Fruit fly (Drosophila melanogaster) whole organism, embryonic: Measurements from ENCODE around the gene BomBc3.

Experiments
- Asciz ChIP-seq: fragments of 200-800 bp; sonication (Bioruptor generic); optimal IDR thresholded peaks from 2 replicates; lab custom pipeline; 2017; ENCODE audit warnings: missing biosample characterization, mild to moderate bottlenecking, missing genetic modification characterization, missing genetic modification reagents
- BEAF-32 ChIP-seq: fragments of 200-800 bp; sonication (Bioruptor generic); optimal IDR thresholded peaks from 3 replicates; lab custom pipeline; 2017; ENCODE audit warnings: missing biosample characterization, missing genetic modification characterization, mild to moderate bottlenecking, moderate library complexity, missing genetic modification reagents
- CG10462 ChIP-seq: fragments of 200-800 bp; sonication (Bioruptor generic); optimal IDR thresholded peaks from 2 replicates; lab custom pipeline; 2016; ENCODE audit warnings: missing biosample characterization, missing genetic modification characterization
- CG11456 ChIP-seq: fragments of 200-800 bp; sonication (Bioruptor generic); IDR thresholded peaks from 3 replicates; pipeline ENCODE4 v1.3.6; 2022; ENCODE audit warnings: missing biosample characterization, missing genetic modification characterization
- CG11695 ChIP-seq: fragments of 200-800 bp; sonication (Bioruptor generic); IDR thresholded peaks from 3 replicates; pipeline ENCODE4 v1.3.6; 2022; ENCODE audit warnings: missing biosample characterization, missing genetic modification characterization
- CG14710 ChIP-seq: fragments of 200-800 bp; sonication (Bioruptor generic); optimal IDR thresholded peaks from 3 replicates; lab custom pipeline; 2019; ENCODE audit warnings: missing biosample characterization, mild to moderate bottlenecking, missing genetic modification characterization, moderate library complexity
- CG15479 ChIP-seq: fragments of 200-800 bp; sonication (Bioruptor generic); optimal IDR thresholded peaks from 3 replicates; lab custom pipeline; 2019; ENCODE audit warnings: missing biosample characterization, mild to moderate bottlenecking, missing genetic modification characterization, moderate library complexity
- CG15696 ChIP-seq: fragments of 200-800 bp; sonication (Bioruptor generic); optimal IDR thresholded peaks from 2 replicates; lab custom pipeline; 2019; ENCODE audit warnings: missing biosample characterization, mild to moderate bottlenecking, missing genetic modification characterization, moderate library complexity
- CG16813 ChIP-seq: fragments of 200-800 bp; sonication (Bioruptor generic); IDR thresholded peaks from 3 replicates; pipeline ENCODE4 v1.3.6; 2022; ENCODE audit warnings: missing biosample characterization, missing genetic modification characterization; ENCODE audit not compliant: partially characterized antibody
- CG16815 ChIP-seq: fragments of 200-800 bp; sonication (Bioruptor generic); optimal IDR thresholded peaks from 3 replicates; lab custom pipeline; 2017; ENCODE audit warnings: missing biosample characterization, mild to moderate bottlenecking, missing genetic modification characterization
- CG17912 ChIP-seq: fragments of 200-800 bp; sonication (Bioruptor generic); optimal IDR thresholded peaks from 2 replicates; lab custom pipeline; 2018; ENCODE audit warnings: missing biosample characterization, mild to moderate bottlenecking, missing genetic modification characterization
- CG2199 ChIP-seq: fragments of 200-800 bp; sonication (Bioruptor generic); IDR thresholded peaks from 3 replicates; pipeline ENCODE4 v1.3.6; 2022; ENCODE audit warnings: missing biosample characterization, missing genetic modification characterization
- CG31388 ChIP-seq: fragments of 200-800 bp; sonication (Bioruptor generic); optimal IDR thresholded peaks from 2 replicates; lab custom pipeline; 2016; ENCODE audit warnings: missing biosample characterization, missing genetic modification characterization
- CG31441 ChIP-seq: fragments of 200-800 bp; sonication (Bioruptor generic); IDR thresholded peaks from 2 replicates; pipeline ENCODE4 v1.3.6; 2022; ENCODE audit warnings: missing biosample characterization, missing genetic modification characterization
- CG3163 ChIP-seq: fragments of 200-800 bp; sonication (Bioruptor generic); optimal IDR thresholded peaks from 3 replicates; lab custom pipeline; 2016; ENCODE audit warnings: missing biosample characterization, missing genetic modification characterization
- CG33557 ChIP-seq: fragments of 200-800 bp; sonication (Bioruptor generic); optimal IDR thresholded peaks from 2 replicates; lab custom pipeline; 2019; ENCODE audit warnings: missing biosample characterization, mild to moderate bottlenecking, missing genetic modification characterization, moderate library complexity
- CG3726 ChIP-seq: fragments of 200-800 bp; sonication (Bioruptor generic); IDR thresholded peaks from 3 replicates; pipeline ENCODE4, ENCODE4 v1.3.6; 2022; ENCODE audit warnings: missing biosample characterization, missing genetic modification characterization
- CG3995 ChIP-seq: fragments of 200-800 bp; sonication (Bioruptor generic); optimal IDR thresholded peaks from 3 replicates; lab custom pipeline; 2016; ENCODE audit warnings: missing biosample characterization, missing genetic modification characterization
- CG4820 ChIP-seq: fragments of 200-800 bp; sonication (Bioruptor generic); optimal IDR thresholded peaks from 3 replicates; lab custom pipeline; 2016; ENCODE audit warnings: missing biosample characterization, missing genetic modification characterization
- CG6689 ChIP-seq: fragments of 200-800 bp; sonication (Bioruptor generic); IDR thresholded peaks from 2 replicates; pipeline ENCODE4 v1.3.6; 2022; ENCODE audit warnings: missing biosample characterization, missing genetic modification characterization
- CG8290 ChIP-seq, 3 experiments: fragments of 200-800 bp; sonication (Bioruptor generic); optimal IDR thresholded peaks; 2 replicates each; lab custom pipeline; 2016 to 2019; ENCODE audit warnings: missing biosample characterization in 3 of 3, missing genetic modification characterization in 3 of 3, mild to moderate bottlenecking in 2 of 3, moderate library complexity in 1 of 3
- Dll ChIP-seq: fragments of 200-800 bp; sonication (Bioruptor generic); IDR thresholded peaks from 4 replicates; pipeline ENCODE4 v1.3.6; 2022; ENCODE audit warnings: missing biosample characterization, missing genetic modification characterization; ENCODE audit not compliant: partially characterized antibody
- Drgx ChIP-seq: fragments of 200-800 bp; sonication (Bioruptor generic); IDR thresholded peaks from 2 replicates; pipeline ENCODE4 v1.3.6; 2022; ENCODE audit warnings: missing biosample characterization, missing genetic modification characterization
- Ets65A ChIP-seq: fragments of 200-800 bp; sonication (Bioruptor generic); peaks from one replicate; lab custom pipeline; 2016; ENCODE audit warnings: missing biosample characterization, missing genetic modification characterization
- Gug ChIP-seq: fragments of 200-800 bp; sonication (Bioruptor generic); IDR thresholded peaks from 4 replicates; pipeline ENCODE4 v1.3.6; 2022; ENCODE audit warnings: missing biosample characterization, missing genetic modification characterization
- HLH4C ChIP-seq: fragments of 200-800 bp; sonication (Bioruptor generic); IDR thresholded peaks from 3 replicates; pipeline ENCODE4 v1.3.6; 2022; ENCODE audit warnings: missing biosample characterization, missing genetic modification characterization; ENCODE audit not compliant: partially characterized antibody
- Med ChIP-seq: fragments of 200-800 bp; sonication (Bioruptor generic); peaks from one replicate; lab custom pipeline; 2016; ENCODE audit warnings: missing biosample characterization, missing genetic modification characterization, mild to moderate bottlenecking, inconsistent platforms, moderate library complexity
- Mes4 ChIP-seq: fragments of 200-800 bp; sonication (Bioruptor generic); optimal IDR thresholded peaks from 2 replicates; lab custom pipeline; 2016; ENCODE audit warnings: missing biosample characterization, missing genetic modification characterization
- Rfx ChIP-seq: fragments of 200-800 bp; sonication (Bioruptor generic); IDR thresholded peaks from 2 replicates; pipeline ENCODE4 v1.3.6; 2022; ENCODE audit warnings: missing biosample characterization, missing genetic modification characterization
- Sry-δ ChIP-seq: fragments of 200-800 bp; sonication (Bioruptor generic); optimal IDR thresholded peaks from 2 replicates; lab custom pipeline; 2016; ENCODE audit warnings: missing biosample characterization, missing genetic modification characterization
- Trl ChIP-seq, 3 experiments: fragments of >200 bp in 2 of 3; fragments of 200-800 bp in 1 of 3; sonication (Bioruptor generic) in 1 of 3; optimal IDR thresholded peaks; 2 replicates in 1 of 3; 3 replicates in 2 of 3; lab custom pipeline; 2016 to 2017; ENCODE audit warnings: missing biosample characterization in 1 of 3, missing genetic modification characterization in 1 of 3
- ap ChIP-seq: fragments of 200-800 bp; sonication (Bioruptor generic); IDR thresholded peaks from 2 replicates; pipeline ENCODE4 v1.3.6; 2022; ENCODE audit warnings: missing biosample characterization, missing genetic modification characterization
- chm ChIP-seq: fragments of 200-800 bp; sonication (Bioruptor generic); IDR thresholded peaks from 2 replicates; pipeline ENCODE4 v1.3.6; 2022; ENCODE audit warnings: missing biosample characterization, missing genetic modification characterization
- ci ChIP-seq: fragments of 200-800 bp; sonication (Bioruptor generic); IDR thresholded peaks from 3 replicates; pipeline ENCODE4 v1.3.6; 2022; ENCODE audit warnings: missing biosample characterization, missing genetic modification characterization
- crol ChIP-seq: fragments of 200-800 bp; sonication (Bioruptor generic); IDR thresholded peaks from 2 replicates; pipeline ENCODE4 v1.3.6; 2022; ENCODE audit warnings: missing biosample characterization, missing genetic modification characterization
- dmrt99B ChIP-seq: fragments of 200-800 bp; sonication (Bioruptor generic); optimal IDR thresholded peaks from 2 replicates; lab custom pipeline; 2018; ENCODE audit warnings: missing biosample characterization, mild to moderate bottlenecking, missing genetic modification characterization, moderate library complexity
- exex ChIP-seq: fragments of 200-800 bp; sonication (Bioruptor generic); optimal IDR thresholded peaks from 4 replicates; lab custom pipeline; 2018; ENCODE audit warnings: missing biosample characterization, mild to moderate bottlenecking, missing genetic modification characterization, moderate library complexity
- grau ChIP-seq: fragments of 200-800 bp; optimal IDR thresholded peaks from 3 replicates; lab custom pipeline; 2019; ENCODE audit warnings: missing biosample characterization, mild to moderate bottlenecking, missing genetic modification characterization, moderate library complexity
- hb ChIP-seq: fragments of 200-800 bp; sonication (Bioruptor generic); IDR thresholded peaks from 3 replicates; pipeline ENCODE4 v1.3.6; 2022; ENCODE audit warnings: missing biosample characterization, missing genetic modification characterization; ENCODE audit not compliant: partially characterized antibody
- kay ChIP-seq: fragments of 200-800 bp; sonication (Bioruptor generic); optimal IDR thresholded peaks from 2 replicates; lab custom pipeline; 2016; ENCODE audit warnings: missing biosample characterization, missing genetic modification characterization
- ken ChIP-seq: fragments of 200-800 bp; sonication (Bioruptor generic); IDR thresholded peaks from 3 replicates; pipeline ENCODE4 v1.3.6; 2022; ENCODE audit warnings: missing biosample characterization, missing genetic modification characterization
- lbe ChIP-seq: fragments of 200-800 bp; sonication (Bioruptor generic); optimal IDR thresholded peaks from 2 replicates; lab custom pipeline; 2016; ENCODE audit warnings: missing biosample characterization, mild to moderate bottlenecking, missing genetic modification characterization
- nom ChIP-seq: fragments of 200-800 bp; sonication (Bioruptor generic); optimal IDR thresholded peaks from 2 replicates; lab custom pipeline; 2017; ENCODE audit warnings: missing biosample characterization, missing genetic modification characterization, mild to moderate bottlenecking, moderate library complexity, missing genetic modification reagents
- pho ChIP-seq: fragments of 200-800 bp; sonication (Bioruptor generic); optimal IDR thresholded peaks from 2 replicates; lab custom pipeline; 2016; ENCODE audit warnings: missing biosample characterization, missing genetic modification characterization
- pros ChIP-seq: fragments of 200-800 bp; sonication (Bioruptor generic); optimal IDR thresholded peaks from 3 replicates; lab custom pipeline; 2019; ENCODE audit warnings: missing biosample characterization, mild to moderate bottlenecking, missing genetic modification characterization, moderate library complexity
- psq ChIP-seq: fragments of 200-800 bp; sonication (Bioruptor generic); optimal IDR thresholded peaks from 2 replicates; lab custom pipeline; 2017; ENCODE audit warnings: missing biosample characterization, missing genetic modification characterization
- ssp ChIP-seq: fragments of 200-800 bp; sonication (Bioruptor generic); IDR thresholded peaks from 2 replicates; pipeline ENCODE4 v1.3.6; 2022; ENCODE audit warnings: missing biosample characterization, missing genetic modification characterization
- stwl ChIP-seq: fragments of 200-800 bp; sonication (Bioruptor generic); optimal IDR thresholded peaks from 3 replicates; lab custom pipeline; 2018; ENCODE audit warnings: missing biosample characterization, mild to moderate bottlenecking, missing genetic modification characterization, moderate library complexity
- usp ChIP-seq: fragments of >200 bp; optimal IDR thresholded peaks from 2 replicates; lab custom pipeline; 2017; ENCODE audit warnings: missing biosample characterization, missing genetic modification characterization

The BomBc3 gene

dm6 chr3R:22043748-22044402 lies 43.0 kb upstream of the BomBc3 start:
- TF ChIP-seq usp = no peak
- peak; percentile 82 for TF ChIP-seq grau (tag; lab: Kevin White, UChicago)
- TF ChIP-seq Mes4 = no peak
- TF ChIP-seq CG11456 (GFP tag; lab: Robert Waterston, UW) = no peak
- 0 out of 4 replicates have a peak, but pooled peaks have one; percentile 17 for TF ChIP-seq Dll
- TF ChIP-seq Trl (optimal IDR thresholded peaks at IDR 0.05; lab: Kevin White, UChicago) = peak; percentile 4 to 67
- peak; percentile 34 for TF ChIP-seq Trl (GFP tag; optimal IDR thresholded peaks at IDR 0.05; lab: Kevin White, UChicago)
- TF ChIP-seq CG11695 (GFP tag; lab: Robert Waterston, UW) = no peak
- no peak for TF ChIP-seq hb
- peak; percentile 67 for TF ChIP-seq Ets65A (GFP tag; lab: Kevin White, UChicago)
- no peak for TF ChIP-seq Drgx (GFP tag; lab: Robert Waterston, UW)
- no peak for TF ChIP-seq Rfx
- TF ChIP-seq Gug (GFP tag; lab: Robert Waterston, UW) = no peak
- TF ChIP-seq Asciz (GFP tag; lab: Kevin White, UChicago) = no peak
- TF ChIP-seq CG16813 (GFP tag; lab: Robert Waterston, UW) = no peak
- no peak for TF ChIP-seq CG15696 (tag; lab: Kevin White, UChicago)
- TF ChIP-seq Sry-δ (GFP tag; lab: Kevin White, UChicago) = no peak
- TF ChIP-seq psq (GFP tag; lab: Kevin White, UChicago) = peak; percentile 52
- TF ChIP-seq CG3726 (GFP tag; lab: Robert Waterston, UW) = no peak
- no peak for TF ChIP-seq HLH4C (GFP tag; lab: Robert Waterston, UW)
- peak; percentile 5 for TF ChIP-seq stwl (tag; lab: Kevin White, UChicago)
- no peak for TF ChIP-seq CG15479 (GFP tag; lab: Kevin White, UChicago)
- TF ChIP-seq kay (GFP tag; lab: Kevin White, UChicago) = no peak
- no peak for TF ChIP-seq pho (GFP tag; lab: Kevin White, UChicago)
- TF ChIP-seq CG4820 (GFP tag; lab: Kevin White, UChicago) = no peak
- no peak for TF ChIP-seq exex (tag; lab: Kevin White, UChicago)
- peak; percentile 44; the same call in 1 of the 2 replicates for TF ChIP-seq crol (GFP tag; lab: Robert Waterston, UW)
- TF ChIP-seq CG14710 (tag; lab: Kevin White, UChicago) = no peak
- TF ChIP-seq CG6689 (GFP tag; lab: Robert Waterston, UW) = peak; percentile 42; the same call in 1 of the 2 replicates
- 0 out of 3 replicates have a peak, but pooled peaks have one; percentile 14 for TF ChIP-seq ci (GFP tag; lab: Robert Waterston, UW)
- peak; percentile 13 for TF ChIP-seq nom (GFP tag; lab: Kevin White, UChicago)
- peak; percentile 44 for TF ChIP-seq lbe
- no peak for TF ChIP-seq BEAF-32 (GFP tag; lab: Kevin White, UChicago)
- TF ChIP-seq CG8290 (GFP tag; optimal IDR thresholded peaks at IDR 0.05; lab: Kevin White, UChicago) = no peak
- no peak for TF ChIP-seq CG8290 (tag; optimal IDR thresholded peaks at IDR 0.05; lab: Kevin White, UChicago)
- TF ChIP-seq dmrt99B (tag; lab: Kevin White, UChicago) = no peak
- TF ChIP-seq CG31388 (GFP tag; lab: Kevin White, UChicago) = no peak
- peak; percentile 44; the same call in 1 of the 2 replicates for TF ChIP-seq chm (GFP tag; lab: Robert Waterston, UW)
- no peak for TF ChIP-seq CG3163 (GFP tag; lab: Kevin White, UChicago)
- no peak for TF ChIP-seq ssp
- TF ChIP-seq CG2199 (GFP tag; lab: Robert Waterston, UW) = peak; percentile 65; the same call in 1 of the 3 replicates
- no peak for TF ChIP-seq CG16815 (GFP tag; lab: Kevin White, UChicago)
- no peak for TF ChIP-seq ap (GFP tag; lab: Robert Waterston, UW)
- TF ChIP-seq CG3995 (GFP tag; lab: Kevin White, UChicago) = no peak
- 0 out of 2 replicates have a peak, but pooled peaks have one; percentile 9 for TF ChIP-seq CG31441 (GFP tag; lab: Robert Waterston, UW)
- TF ChIP-seq CG33557 = peak; percentile 37
- TF ChIP-seq ken (GFP tag; lab: Robert Waterston, UW) = no peak
- TF ChIP-seq CG17912 (GFP tag; lab: Kevin White, UChicago) = no peak
- no peak for TF ChIP-seq CG10462 (GFP tag; lab: Kevin White, UChicago)
- peak; percentile 58 for TF ChIP-seq pros
- peak; percentile 33 for TF ChIP-seq Med
